Worm (Caenorhabditis elegans) whole organism, L3 larva: ENCODE results near the gene fbxa-79.

Experiments
- R02D3.7 ChIP-seq: fragments of 150-350 bp; optimal IDR thresholded peaks from 2 replicates; lab custom pipeline; 2014; ENCODE audit warnings: missing biosample characterization, missing genetic modification characterization
- aly-2 ChIP-seq: fragments of 150-350 bp; optimal IDR thresholded peaks from 2 replicates; lab custom pipeline; 2014; ENCODE audit warnings: missing biosample characterization, missing genetic modification characterization
- ceh-82 ChIP-seq: fragments of 150-350 bp; optimal IDR thresholded peaks from 2 replicates; lab custom pipeline; 2014; ENCODE audit warnings: missing biosample characterization, missing genetic modification characterization
- ceh-9 ChIP-seq: sonication (generic microtip); optimal IDR thresholded peaks from 2 replicates; lab custom pipeline; 2018; ENCODE audit warnings: missing biosample characterization, missing genetic modification characterization
- daf-12 ChIP-seq: fragments of 150-350 bp; optimal IDR thresholded peaks from 2 replicates; lab custom pipeline; 2014; ENCODE audit warnings: missing biosample characterization, missing genetic modification reagents, missing genetic modification characterization
- egl-27 ChIP-seq: sonication (generic microtip); optimal IDR thresholded peaks from 4 replicates; lab custom pipeline; 2017; ENCODE audit warnings: missing biosample characterization, missing genetic modification reagents, missing genetic modification characterization
- egl-5 ChIP-seq: fragments of 150-350 bp; optimal IDR thresholded peaks from 2 replicates; lab custom pipeline; 2017; ENCODE audit warnings: missing biosample characterization, missing genetic modification reagents, missing genetic modification characterization, inconsistent platforms
- elt-1 ChIP-seq: fragments of 150-350 bp; optimal IDR thresholded peaks from 2 replicates; lab custom pipeline; 2014; ENCODE audit warnings: missing biosample characterization, missing genetic modification characterization
- elt-2 ChIP-seq: sonication (generic microtip); optimal IDR thresholded peaks from 2 replicates; lab custom pipeline; 2016; ENCODE audit warnings: missing genetic modification reagents, mild to moderate bottlenecking, missing genetic modification characterization, missing compliant biosample characterization
- elt-3 ChIP-seq, 3 experiments: fragments of 150-350 bp in 1 of 3; sonication (generic microtip) in 2 of 3; optimal IDR thresholded peaks; 2 replicates in 2 of 3; 4 replicates in 1 of 3; lab custom pipeline; 2014 to 2017; ENCODE audit warnings: missing biosample characterization in 3 of 3, missing genetic modification characterization in 3 of 3
- eor-1 ChIP-seq, 2 experiments: fragments of 150-350 bp; optimal IDR thresholded peaks; 2 replicates each; lab custom pipeline; 2014 to 2018; ENCODE audit warnings: missing biosample characterization in 2 of 2, missing genetic modification characterization in 2 of 2
- fkh-10 ChIP-seq: sonication (generic microtip); optimal IDR thresholded peaks from 2 replicates; lab custom pipeline; 2017; ENCODE audit warnings: missing biosample characterization, missing genetic modification reagents, missing genetic modification characterization
- fkh-2 ChIP-seq: fragments of 150-350 bp; optimal IDR thresholded peaks from 2 replicates; lab custom pipeline; 2014; ENCODE audit warnings: missing biosample characterization, missing genetic modification reagents, missing genetic modification characterization
- fos-1 ChIP-seq: fragments of 150-350 bp; optimal IDR thresholded peaks from 2 replicates; lab custom pipeline; 2014; ENCODE audit warnings: missing biosample characterization, missing genetic modification characterization
- hmg-11 ChIP-seq: sonication (generic microtip); optimal IDR thresholded peaks from 2 replicates; lab custom pipeline; 2016; ENCODE audit warnings: missing genetic modification characterization, missing compliant biosample characterization
- lin-15B ChIP-seq: fragments of 150-350 bp; optimal IDR thresholded peaks from 2 replicates; lab custom pipeline; 2014; ENCODE audit warnings: missing biosample characterization, missing genetic modification characterization
- lin-39 ChIP-seq: fragments of 150-350 bp; optimal IDR thresholded peaks from 2 replicates; lab custom pipeline; 2018; ENCODE audit warnings: missing biosample characterization, missing genetic modification reagents, missing genetic modification characterization
- mdl-1 ChIP-seq: fragments of 150-350 bp; optimal IDR thresholded peaks from 2 replicates; lab custom pipeline; 2014; ENCODE audit warnings: missing biosample characterization, missing genetic modification characterization
- mml-1 ChIP-seq: fragments of 150-350 bp; sonication (generic microtip); optimal IDR thresholded peaks from 3 replicates; lab custom pipeline; 2014; ENCODE audit warnings: missing biosample characterization, missing genetic modification characterization
- nfya-1 ChIP-seq: sonication (generic microtip); optimal IDR thresholded peaks from 2 replicates; lab custom pipeline; 2017; ENCODE audit warnings: missing genetic modification characterization, mild to moderate bottlenecking, missing compliant biosample characterization, antibody characterized with exemption, moderate library complexity; ENCODE audit not compliant: insufficient read depth
- nhr-11 ChIP-seq: fragments of 150-350 bp; optimal IDR thresholded peaks from 2 replicates; lab custom pipeline; 2014; ENCODE audit warnings: missing biosample characterization, missing genetic modification characterization
- nhr-12 ChIP-seq: fragments of 150-350 bp; optimal IDR thresholded peaks from 2 replicates; lab custom pipeline; 2014; ENCODE audit warnings: missing biosample characterization, missing genetic modification characterization
- nhr-23 ChIP-seq: fragments of 150-350 bp; optimal IDR thresholded peaks from 2 replicates; lab custom pipeline; 2014; ENCODE audit warnings: missing biosample characterization, missing genetic modification reagents, missing genetic modification characterization
- nhr-67 ChIP-seq: fragments of 150-350 bp; optimal IDR thresholded peaks from 2 replicates; lab custom pipeline; 2014; ENCODE audit warnings: missing biosample characterization, missing genetic modification characterization
- pha-4 ChIP-seq: fragments of 150-350 bp; optimal IDR thresholded peaks from 2 replicates; lab custom pipeline; 2014; ENCODE audit warnings: missing biosample characterization, missing genetic modification reagents, missing genetic modification characterization
- sea-2 ChIP-seq: fragments of 150-350 bp; sonication (generic microtip); optimal IDR thresholded peaks from 4 replicates; lab custom pipeline; 2014; ENCODE audit warnings: missing biosample characterization, missing genetic modification reagents, missing genetic modification characterization
- skn-1 ChIP-seq: fragments of 150-350 bp; optimal IDR thresholded peaks from 2 replicates; lab custom pipeline; 2014; ENCODE audit warnings: missing biosample characterization, missing genetic modification characterization
- snpc-4 ChIP-seq: fragments of 150-350 bp; optimal IDR thresholded peaks from 2 replicates; lab custom pipeline; 2014; ENCODE audit warnings: missing biosample characterization, missing genetic modification characterization
- tbx-2 ChIP-seq: sonication (generic microtip); optimal IDR thresholded peaks from 2 replicates; lab custom pipeline; 2016; ENCODE audit warnings: mild to moderate bottlenecking, missing genetic modification characterization, missing compliant biosample characterization
- unc-39 ChIP-seq: sonication (generic microtip); optimal IDR thresholded peaks from 4 replicates; lab custom pipeline; 2017; ENCODE audit warnings: missing biosample characterization, missing genetic modification characterization
- unc-62 ChIP-seq: fragments of 150-350 bp; sonication (generic microtip); optimal IDR thresholded peaks from 4 replicates; lab custom pipeline; 2014; ENCODE audit warnings: missing biosample characterization, missing genetic modification reagents, missing genetic modification characterization
- zag-1 ChIP-seq: fragments of 150-350 bp; optimal IDR thresholded peaks from 2 replicates; lab custom pipeline; 2014; ENCODE audit warnings: missing biosample characterization, missing genetic modification characterization

fbxa-79 gene

ce11 chrIII:1347003-1347402 is 38.9 kb upstream of the fbxa-79 start:
- TF ChIP-seq egl-27 (no peak), unc-62 (GFP tag; lab: Kevin White, UChicago) (no peak), sea-2 (GFP tag; lab: Kevin White, UChicago) (no peak), skn-1 (tag; lab: Kevin White, UChicago) (no peak), eor-1 (tag; optimal IDR thresholded peaks at IDR 0.05; lab: Kevin White, UChicago) (no peak), ceh-82 (tag; lab: Kevin White, UChicago) (no peak), snpc-4 (tag; lab: Kevin White, UChicago) (no peak), lin-39 (tag; lab: Kevin White, UChicago) (no peak), nhr-67 (tag; lab: Kevin White, UChicago) (no peak), fkh-10 (GFP tag; lab: Kevin White, UChicago) (no peak), fos-1 (no peak), fkh-2 (tag; lab: Kevin White, UChicago) (no peak), R02D3.7 (tag; lab: Kevin White, UChicago) (no peak), elt-1 (tag; lab: Kevin White, UChicago) (no peak), tbx-2 (tag; lab: Kevin White, UChicago) (no peak), nhr-11 (no peak), hmg-11 (tag; lab: Kevin White, UChicago) (no peak), pha-4 (no peak), unc-39 (tag; lab: Kevin White, UChicago) (no peak)
- TF ChIP-seq, all 47 proteins: peak for 0

ce11 chrIII:1345694-1346093 is 37.6 kb upstream of the fbxa-79 start, which contains the start of gene Y82E9BL.6:
Y82E9BL.6 (minus strand) TSS chrIII:1345794.
- TF ChIP-seq elt-3 (tag; optimal IDR thresholded peaks at IDR 0.05; lab: Kevin White, UChicago) (no peak), daf-12 (no peak), ceh-82 (tag; lab: Kevin White, UChicago) (no peak), nfya-1 (tag; lab: Kevin White, UChicago) (no peak), mdl-1 (no peak), egl-27 (no peak), sea-2 (GFP tag; lab: Kevin White, UChicago) (no peak), R02D3.7 (tag; lab: Kevin White, UChicago) (no peak), skn-1 (tag; lab: Kevin White, UChicago) (no peak), nhr-11 (no peak), fkh-2 (tag; lab: Kevin White, UChicago) (no peak), nhr-12 (tag; lab: Kevin White, UChicago) (no peak), unc-39 (tag; lab: Kevin White, UChicago) (no peak)

- TF ChIP-seq R02D3.7 (tag; lab: Kevin White, UChicago) (no peak), unc-62 (GFP tag; lab: Kevin White, UChicago) (no peak), nhr-23 (tag; lab: Kevin White, UChicago) (no peak), skn-1 (tag; lab: Kevin White, UChicago) (no peak), egl-5 (no peak), aly-2 (tag; lab: Kevin White, UChicago) (no peak), sea-2 (GFP tag; lab: Kevin White, UChicago) (no peak), nfya-1 (tag; lab: Kevin White, UChicago) (no peak), daf-12 (no peak), zag-1 (no peak), ceh-9 (no peak), lin-15B (tag; lab: Kevin White, UChicago) (no peak), tbx-2 (tag; lab: Kevin White, UChicago) (no peak), ceh-82 (tag; lab: Kevin White, UChicago) (no peak), mml-1 (tag; lab: Kevin White, UChicago) (no peak)
These were observed 34.9 kb upstream of the fbxa-79 start, which contains the start of gene fbxa-27 for ce11 chrIII:1342919-1343419. fbxa-27 (plus strand) TSS chrIII:1342969.

ce11 chrIII:1342488-1342887 is 34.4 kb upstream of the fbxa-79 start, which contains the start of gene fbxa-26:
fbxa-26 (minus strand) TSS chrIII:1342522.
- TF ChIP-seq snpc-4 (tag; lab: Kevin White, UChicago) (no peak), elt-2 (tag; lab: Kevin White, UChicago) (peak; percentile 67), pha-4 (peak; percentile 20)

ce11 chrIII:1340240-1340639 is 32.1 kb upstream of the fbxa-79 start, which contains the start of gene fbxa-5:
fbxa-5 (minus strand) TSS chrIII:1340340.
- TF ChIP-seq hmg-11 (tag; lab: Kevin White, UChicago) (no peak), egl-5 (no peak)
